Fruit fly (Drosophila melanogaster): ENCODE measurements around the gene CG9813.

The CG9813 gene

DNA sequence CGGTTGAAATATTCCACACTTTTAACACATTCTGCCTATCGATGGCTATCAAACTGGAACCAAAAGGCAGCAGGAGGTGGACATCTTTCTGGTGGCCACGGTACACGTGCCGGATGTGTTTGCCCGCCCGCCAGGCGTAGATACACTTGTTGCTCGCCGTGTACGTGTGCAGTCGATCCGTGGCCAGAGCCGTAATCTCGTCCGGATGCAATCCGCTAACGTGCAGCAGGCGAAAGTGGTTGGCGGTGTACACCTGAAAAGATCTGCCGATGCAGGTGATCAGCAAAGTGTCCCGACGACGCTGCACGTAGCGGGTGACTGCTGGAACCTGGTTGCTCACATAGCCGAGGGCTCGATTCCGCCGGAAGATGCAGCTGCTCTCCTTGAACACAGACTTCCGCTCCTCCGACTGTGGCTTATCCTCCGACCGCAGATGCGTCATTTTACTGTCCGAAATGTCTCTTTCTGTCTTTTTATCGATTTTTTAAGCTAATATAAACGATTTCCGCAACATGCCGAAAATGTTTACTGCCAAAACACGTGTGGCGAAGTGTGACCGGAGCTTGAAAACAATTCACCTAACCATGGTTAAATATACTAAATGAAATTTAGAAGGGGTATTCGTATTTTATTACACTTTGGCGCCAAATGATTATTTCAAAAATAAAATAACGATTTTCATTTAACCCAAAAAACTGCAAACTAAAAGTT lies 8.7 kb upstream of the CG9813 start, which contains the start of gene CG9799 (continued):
- TF ChIP-seq CG6689 (GFP tag; IDR thresholded peaks at IDR 0.05) (no peak), CG6765 (GFP tag; optimal IDR thresholded peaks at IDR 0.05) (no peak), Hr78 (GFP tag; optimal IDR thresholded peaks at IDR 0.05) (no peak), CG34376 (GFP tag; optimal IDR thresholded peaks at IDR 0.05) (no peak), sna (GFP tag; IDR thresholded peaks at IDR 0.05; ENCODE audit: partially characterized antibody) (0 out of 2 replicates have a peak, but pooled peaks have one; percentile 14), nmo (GFP tag; optimal IDR thresholded peaks at IDR 0.05) (no peak), oc (tag; optimal IDR thresholded peaks at IDR 0.05) (no peak), CG7987 (GFP tag; optimal IDR thresholded peaks at IDR 0.05) (no peak), CG3838 (GFP tag; optimal IDR thresholded peaks at IDR 0.05) (no peak), CG6683 (GFP tag; optimal IDR thresholded peaks at IDR 0.05) (no peak), Oaz (GFP tag; IDR thresholded peaks at IDR 0.05) (no peak), sr (GFP tag; IDR thresholded peaks at IDR 0.05) (no peak), CG11247 (GFP tag; IDR thresholded peaks at IDR 0.05) (no peak), Lim3 (GFP tag; IDR thresholded peaks at IDR 0.05) (no peak), al (GFP tag; IDR thresholded peaks at IDR 0.05) (no peak), CG32767 (GFP tag; IDR thresholded peaks at IDR 0.05) (no peak), h (optimal IDR thresholded peaks at IDR 0.05) (no peak), Dek (tag; optimal IDR thresholded peaks at IDR 0.05) (no peak), CG10654 (GFP tag; optimal IDR thresholded peaks at IDR 0.05) (no peak), CG10147 (GFP tag; optimal IDR thresholded peaks at IDR 0.05) (no peak), CG33557 (GFP tag; optimal IDR thresholded peaks at IDR 0.05) (no peak), Rfx (GFP tag; IDR thresholded peaks at IDR 0.05) (no peak), CG17912 (GFP tag; optimal IDR thresholded peaks at IDR 0.05) (no peak), dmrt11E (tag; optimal IDR thresholded peaks at IDR 0.05) (no peak), CG12104 (GFP tag; optimal IDR thresholded peaks at IDR 0.05) (no peak), klu (GFP tag; IDR thresholded peaks at IDR 0.05) (no peak), sim (GFP tag; IDR thresholded peaks at IDR 0.05) (no peak), Camta (GFP tag; optimal IDR thresholded peaks at IDR 0.05) (no peak), B-H1 (GFP tag; IDR thresholded peaks at IDR 0.05) (no peak), zfh1 (GFP tag; IDR thresholded peaks at IDR 0.05) (no peak), NK7.1 (GFP tag; optimal IDR thresholded peaks at IDR 0.05) (no peak), ato (GFP tag; IDR thresholded peaks at IDR 0.05; ENCODE audit: partially characterized antibody) (no peak), CG6272 (GFP tag; IDR thresholded peaks at IDR 0.05) (no peak), Lhr (GFP tag; optimal IDR thresholded peaks at IDR 0.05) (no peak), CG11398 (GFP tag; optimal IDR thresholded peaks at IDR 0.05) (no peak), gem (tag; optimal IDR thresholded peaks at IDR 0.05) (no peak), ro (GFP tag; IDR thresholded peaks at IDR 0.05) (no peak), Stat92E (GFP tag; optimal IDR thresholded peaks at IDR 0.05) (no peak), HmgZ (tag; optimal IDR thresholded peaks at IDR 0.05) (peak; percentile 4), seq (GFP tag; IDR thresholded peaks at IDR 0.05) (no peak)

DNA sequence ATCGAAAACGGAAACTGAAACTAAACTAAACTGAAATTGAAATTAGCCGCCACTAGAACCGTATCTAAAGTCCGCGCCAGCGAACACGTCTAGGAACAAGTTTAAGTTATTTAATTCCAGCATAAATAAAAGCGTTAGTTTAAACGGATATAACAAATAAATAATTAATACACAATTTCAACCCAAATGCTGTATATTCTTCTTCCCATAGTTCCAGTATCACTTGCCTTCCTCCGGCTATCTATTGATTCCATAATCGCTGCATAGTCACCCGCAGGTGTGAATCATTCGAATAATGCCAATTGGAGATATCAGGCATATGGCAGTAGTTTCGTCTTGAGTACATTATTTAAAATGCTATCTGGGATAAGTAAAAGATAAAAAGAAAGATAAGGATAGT lies 5.5 kb upstream of the CG9813 start:
- TF ChIP-seq gsb-n (tag; optimal IDR thresholded peaks at IDR 0.05) (no peak), sens (GFP tag) (no peak), CG11247 (GFP tag; IDR thresholded peaks at IDR 0.05) (no peak), mam (GFP tag; optimal IDR thresholded peaks at IDR 0.05) (no peak), trem (tag; optimal IDR thresholded peaks at IDR 0.05) (no peak), CG13123 (GFP tag; optimal IDR thresholded peaks at IDR 0.05) (no peak), tgo (GFP tag; IDR thresholded peaks at IDR 0.05) (no peak)
